Fruit fly (Drosophila melanogaster): Measurements from ENCODE around the gene CG46025.

DNA sequence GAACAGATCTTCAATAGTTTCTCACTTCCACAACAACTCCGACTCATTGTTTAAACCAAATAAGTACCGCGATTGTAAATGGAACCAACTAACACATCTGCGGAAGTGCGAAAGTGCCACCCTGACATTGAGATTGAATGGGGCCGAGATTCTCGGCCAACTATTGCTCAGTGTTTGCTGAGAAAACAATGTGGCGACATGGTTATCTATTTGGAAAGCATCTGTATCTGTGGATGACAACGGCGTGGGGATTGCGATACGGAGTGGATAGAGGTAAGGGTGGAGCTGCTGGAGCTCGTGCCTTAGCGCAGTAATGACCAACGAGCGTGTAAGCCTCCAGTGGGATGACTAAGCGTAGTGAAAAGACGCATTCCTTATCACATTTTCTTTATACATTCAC, 21.3 kb downstream of the CG46025 start:
- TF ChIP-seq CG11617 (GFP tag; optimal IDR thresholded peaks at IDR 0.05), result no peak
- TF ChIP-seq CG5204 (GFP tag; optimal IDR thresholded peaks at IDR 0.05), result no peak
- no peak for TF ChIP-seq CG33017 (tag; optimal IDR thresholded peaks at IDR 0.05)

Data from whole organism, adult.